Fruit fly (Drosophila melanogaster): ENCODE measurements around the gene Nup205.

DNA sequence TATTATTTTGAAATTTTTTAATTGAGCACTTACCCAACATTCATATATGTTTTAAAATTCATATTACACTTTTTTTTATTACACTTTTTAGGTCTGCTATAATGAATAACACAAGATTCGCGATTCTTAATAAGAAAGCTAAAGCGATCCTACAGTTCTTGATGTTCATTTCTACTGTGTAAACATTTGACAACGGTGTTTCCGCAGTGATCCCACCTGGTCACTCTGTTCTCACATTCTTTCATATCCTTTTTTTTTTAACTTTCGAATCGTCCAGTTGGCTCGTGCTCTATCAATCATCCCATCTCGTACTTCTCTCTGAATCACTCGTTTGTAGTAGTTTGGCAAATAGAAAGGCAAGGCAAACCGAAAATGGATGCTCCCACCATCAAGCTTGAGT lies 39.6 kb upstream of the Nup205 start, which contains the start of gene SkpD:
- TF ChIP-seq EcR (GFP tag; optimal IDR thresholded peaks at IDR 0.05) (no peak), Dll (optimal IDR thresholded peaks at IDR 0.05) (no peak), CG8478 (optimal IDR thresholded peaks at IDR 0.05) (no peak)
